Worm (Caenorhabditis elegans): ENCODE measurements around the gene nrde-1.

nrde-1 gene

ce11 chrIII:3701411-3702310, 11.6 kb upstream of the nrde-1 start, which contains the start of the genes pdi-1 and C14B1.2 (continued):
- TF ChIP-seq tbx-9 (tag; optimal IDR thresholded peaks at IDR 0.05; ENCODE audit: borderline replicate concordance) (no peak), F39B2.1 (GFP tag; IDR thresholded peaks at IDR 0.05) (no peak), ztf-3 (GFP tag; optimal IDR thresholded peaks at IDR 0.05) (no peak), snpc-4 (GFP tag; optimal IDR thresholded peaks at IDR 0.05) (no peak), snpc-4 (tag; optimal IDR thresholded peaks at IDR 0.05) (peak in 2 of 4 experiments; percentile 28 to 35), ztf-25 (GFP tag; IDR thresholded peaks at IDR 0.05) (no peak), him-1 (tag; optimal IDR thresholded peaks at IDR 0.05) (no peak), cebp-1 (GFP tag; IDR thresholded peaks at IDR 0.05) (0 out of 2 replicates have a peak, but pooled peaks have one; percentile 52), cebp-1 (tag; optimal IDR thresholded peaks at IDR 0.05) (peak; percentile 61), F57C9.4 (tag; optimal IDR thresholded peaks at IDR 0.05) (no peak), repo-1 (tag; optimal IDR thresholded peaks at IDR 0.05) (no peak), F57A8.1 (GFP tag; optimal IDR thresholded peaks at IDR 0.05) (no peak), rpc-1 (optimal IDR thresholded peaks at IDR 0.05) (no peak), rpc-1 (tag; optimal IDR thresholded peaks at IDR 0.05) (no peak), dox-1 (GFP tag; IDR thresholded peaks at IDR 0.05) (peak; percentile 85), lin-54 (GFP tag; optimal IDR thresholded peaks at IDR 0.05) (peak; percentile 55), T26A5.8 (tag; optimal IDR thresholded peaks at IDR 0.05) (no peak), ztf-6 (GFP tag; IDR thresholded peaks at IDR 0.05) (no peak), ztf-26 (tag; optimal IDR thresholded peaks at IDR 0.05) (peak; percentile 52), Y79H2A.3 (GFP tag; conservative IDR thresholded peaks at IDR 0.05) (no peak), nfyb-1 (GFP tag; IDR thresholded peaks at IDR 0.05) (0 out of 2 replicates have a peak, but pooled peaks have one; percentile 58), madf-10 (tag; optimal IDR thresholded peaks at IDR 0.05) (peak; percentile 44), ceh-91 (GFP tag; IDR thresholded peaks at IDR 0.05) (no peak), egl-44 (GFP tag; IDR thresholded peaks at IDR 0.05) (no peak), lsl-1 (GFP tag; optimal IDR thresholded peaks at IDR 0.05) (peak; percentile 35), F33H1.4 (GFP tag; IDR thresholded peaks at IDR 0.05) (peak; percentile 56), akir-1 (GFP tag; optimal IDR thresholded peaks at IDR 0.05) (no peak), nfya-1 (tag; optimal IDR thresholded peaks at IDR 0.05; ENCODE audit: borderline replicate concordance, insufficient read depth) (no peak), ceh-27 (GFP tag; optimal IDR thresholded peaks at IDR 0.05) (no peak), lin-40 (tag; optimal IDR thresholded peaks at IDR 0.05) (peak; percentile 51), dpff-1 (tag; optimal IDR thresholded peaks at IDR 0.05) (no peak), lag-1 (GFP tag; IDR thresholded peaks at IDR 0.05) (no peak), Y67H2A.10 (GFP tag; conservative IDR thresholded peaks at IDR 0.05) (no peak), egl-18 (GFP tag; IDR thresholded peaks at IDR 0.05) (no peak), snpc-1.3 (tag; optimal IDR thresholded peaks at IDR 0.05; ENCODE audit: insufficient read depth) (no peak), F49E8.2 (tag; optimal IDR thresholded peaks at IDR 0.05; ENCODE audit: insufficient read depth) (no peak), mcd-1 (GFP tag; IDR thresholded peaks at IDR 0.05) (peak; percentile 52), hsf-1 (GFP tag; IDR thresholded peaks at IDR 0.05) (no peak), attf-3 (GFP tag; conservative IDR thresholded peaks at IDR 0.05) (no peak), lir-1 (GFP tag; conservative IDR thresholded peaks at IDR 0.05) (no peak), gei-17 (GFP tag; optimal IDR thresholded peaks at IDR 0.05) (no peak), nhr-120 (GFP tag; IDR thresholded peaks at IDR 0.05) (no peak), ZK185.1 (tag; optimal IDR thresholded peaks at IDR 0.05; ENCODE audit: poor library complexity, severe bottlenecking) (no peak), C06A6.2 (GFP tag; conservative IDR thresholded peaks at IDR 0.05) (no peak), bed-2 (GFP tag; IDR thresholded peaks at IDR 0.05) (no peak), madf-3 (GFP tag; IDR thresholded peaks at IDR 0.05) (0 out of 2 replicates have a peak, but pooled peaks have one; percentile 51), mel-28 (tag; optimal IDR thresholded peaks at IDR 0.05; ENCODE audit: borderline replicate concordance) (no peak)
